Worm (Caenorhabditis elegans) whole organism, young adult: Measurements from ENCODE around the gene pyc-1.

Source experiments
- B0019.2 ChIP-seq: fragments of 200-800 bp; sonication (Bioruptor generic); conservative IDR thresholded peaks from 2 replicates; pipeline ENCODE4 v1.3.6; 2022; ENCODE audit warnings: missing genetic modification reagents, missing genetic modification characterization, missing compliant biosample characterization
- B0035.1 ChIP-seq: sonication (generic microtip); optimal IDR thresholded peaks from 2 replicates; lab custom pipeline; 2016; ENCODE audit warnings: missing genetic modification characterization, mild to moderate bottlenecking, missing compliant biosample characterization, missing genotype, missing genetic modification reagents
- B0261.1 ChIP-seq: sonication (generic microtip); optimal IDR thresholded peaks from 2 replicates; lab custom pipeline; 2016; ENCODE audit warnings: mild to moderate bottlenecking, missing genetic modification characterization, moderate library complexity, missing compliant biosample characterization
- F39B2.1 ChIP-seq: fragments of 200-800 bp; sonication (Bioruptor generic); IDR thresholded peaks from 2 replicates; pipeline ENCODE4 v1.3.6; 2022; ENCODE audit warnings: missing genetic modification reagents, missing genetic modification characterization, missing compliant biosample characterization
- F52B5.7 ChIP-seq: sonication (generic microtip); optimal IDR thresholded peaks from 2 replicates; lab custom pipeline; 2016; ENCODE audit warnings: mild to moderate bottlenecking, missing genetic modification characterization, missing compliant biosample characterization
- F57C9.4 ChIP-seq: sonication (generic microtip); optimal IDR thresholded peaks from 2 replicates; lab custom pipeline; 2017; ENCODE audit warnings: mild to moderate bottlenecking, missing genetic modification characterization, missing compliant biosample characterization
- K11D2.4 ChIP-seq: fragments of 200-800 bp; sonication (Bioruptor generic); IDR thresholded peaks from 2 replicates; pipeline ENCODE4 v1.3.6; 2022; ENCODE audit warnings: missing genetic modification reagents, missing genetic modification characterization, missing compliant biosample characterization
- K12H6.12 ChIP-seq: fragments of 200-800 bp; sonication (Bioruptor generic); optimal IDR thresholded peaks from 2 replicates; lab custom pipeline; 2018; ENCODE audit warnings: mild to moderate bottlenecking, missing genetic modification characterization, missing compliant biosample characterization
- Y67H2A.10 ChIP-seq: fragments of 200-800 bp; sonication (Bioruptor generic); conservative IDR thresholded peaks from 2 replicates; pipeline ENCODE4 v1.3.6; 2022; ENCODE audit warnings: missing genetic modification reagents, missing genetic modification characterization, missing compliant biosample characterization
- Y79H2A.3 ChIP-seq: fragments of 200-800 bp; sonication (Bioruptor generic); conservative IDR thresholded peaks from 2 replicates; pipeline ENCODE4 v1.3.6; 2022; ENCODE audit warnings: missing genetic modification reagents, missing genetic modification characterization, missing compliant biosample characterization
- ZK185.1 ChIP-seq: sonication (generic microtip); optimal IDR thresholded peaks from 2 replicates; lab custom pipeline; 2016; ENCODE audit warnings: mild to moderate bottlenecking, missing genetic modification characterization, missing compliant biosample characterization; ENCODE audit not compliant: poor library complexity, severe bottlenecking
- akir-1 ChIP-seq: fragments of 200-800 bp; sonication (Bioruptor generic); optimal IDR thresholded peaks from 2 replicates; lab custom pipeline; 2018; ENCODE audit warnings: mild to moderate bottlenecking, missing genetic modification characterization, moderate library complexity, missing compliant biosample characterization
- aptf-2 ChIP-seq: fragments of 200-800 bp; sonication (Bioruptor generic); conservative IDR thresholded peaks from 2 replicates; pipeline ENCODE4 v1.3.6; 2022; ENCODE audit warnings: missing genetic modification reagents, missing genetic modification characterization, missing compliant biosample characterization
- aptf-3 ChIP-seq: fragments of 200-800 bp; sonication (Bioruptor generic); IDR thresholded peaks from 2 replicates; pipeline ENCODE4 v1.3.6; 2022; ENCODE audit warnings: missing genetic modification characterization, missing compliant biosample characterization
- attf-5 ChIP-seq: fragments of 200-800 bp; sonication (Bioruptor generic); optimal IDR thresholded peaks from 2 replicates; lab custom pipeline; 2018; ENCODE audit warnings: mild to moderate bottlenecking, missing genetic modification characterization, missing compliant biosample characterization
- ceh-27 ChIP-seq: fragments of 200-800 bp; sonication (Bioruptor generic); optimal IDR thresholded peaks from 2 replicates; lab custom pipeline; 2018; ENCODE audit warnings: mild to moderate bottlenecking, missing genetic modification characterization, moderate library complexity, missing compliant biosample characterization
- ceh-40 ChIP-seq: fragments of 200-800 bp; sonication (Bioruptor generic); IDR thresholded peaks from 2 replicates; pipeline ENCODE4 v1.3.6; 2022; ENCODE audit warnings: missing genetic modification characterization, missing compliant biosample characterization
- ceh-79 ChIP-seq: sonication (generic microtip); optimal IDR thresholded peaks from 2 replicates; lab custom pipeline; 2017; ENCODE audit warnings: mild to moderate bottlenecking, missing genetic modification characterization, missing compliant biosample characterization
- ekl-4 ChIP-seq: fragments of 200-800 bp; sonication (Bioruptor generic); IDR thresholded peaks from 2 replicates; pipeline ENCODE4 v1.3.6; 2022; ENCODE audit warnings: missing genetic modification reagents, missing genetic modification characterization, missing compliant biosample characterization
- hmg-1.2 ChIP-seq: fragments of 200-800 bp; sonication (Bioruptor generic); IDR thresholded peaks from 2 replicates; pipeline ENCODE4 v1.3.6; 2022; ENCODE audit warnings: missing genetic modification reagents, missing genetic modification characterization, missing compliant biosample characterization
- hrde-1 ChIP-seq: sonication (generic microtip); optimal IDR thresholded peaks from 2 replicates; lab custom pipeline; 2016; ENCODE audit warnings: missing genetic modification characterization, mild to moderate bottlenecking, missing compliant biosample characterization, moderate library complexity, missing genotype, missing genetic modification reagents, borderline replicate concordance
- let-607 ChIP-seq, 2 experiments: fragments of 200-800 bp in 1 of 2; sonication (Bioruptor generic) in 1 of 2; sonication (generic microtip) in 1 of 2; optimal IDR thresholded peaks; 2 replicates each; lab custom pipeline; 2016 to 2018; ENCODE audit warnings: mild to moderate bottlenecking in 2 of 2, missing compliant biosample characterization in 2 of 2, missing genetic modification characterization in 2 of 2, moderate library complexity in 2 of 2, missing genotype in 1 of 2
- lin-26 ChIP-seq: fragments of 200-800 bp; sonication (Bioruptor generic); IDR thresholded peaks from 2 replicates; pipeline ENCODE4 v1.3.6; 2022; ENCODE audit warnings: missing genetic modification reagents, missing genetic modification characterization, missing compliant biosample characterization
- lin-35 ChIP-seq, 3 experiments: fragments of 150-350 bp in 2 of 3; sonication (generic microtip) in 1 of 3; optimal IDR thresholded peaks; 2 replicates each; lab custom pipeline; 2014 to 2018; ENCODE audit warnings: missing biosample characterization in 3 of 3, missing genetic modification characterization in 3 of 3, missing genetic modification reagents in 3 of 3
- madf-3 ChIP-seq: fragments of 200-800 bp; sonication (Bioruptor generic); IDR thresholded peaks from 2 replicates; pipeline ENCODE4 v1.3.6; 2022; ENCODE audit warnings: missing genetic modification reagents, missing genetic modification characterization, missing compliant biosample characterization
- mel-28 ChIP-seq: sonication (generic microtip); optimal IDR thresholded peaks from 2 replicates; lab custom pipeline; 2016; ENCODE audit warnings: borderline replicate concordance, mild to moderate bottlenecking, missing genetic modification characterization, missing compliant biosample characterization
- nfya-1 ChIP-seq: sonication (generic microtip); optimal IDR thresholded peaks from 2 replicates; lab custom pipeline; 2017; ENCODE audit warnings: antibody characterized with exemption, missing compliant biosample characterization, missing genetic modification characterization, borderline replicate concordance; ENCODE audit not compliant: insufficient read depth
- nfya-2 ChIP-seq: fragments of 200-800 bp; sonication (Bioruptor generic); IDR thresholded peaks from 2 replicates; pipeline ENCODE4 v1.3.6; 2022; ENCODE audit warnings: missing genetic modification reagents, missing genetic modification characterization, missing compliant biosample characterization
- nhr-120 ChIP-seq: fragments of 200-800 bp; sonication (Bioruptor generic); IDR thresholded peaks from 2 replicates; pipeline ENCODE4 v1.3.6; 2022; ENCODE audit warnings: missing genetic modification characterization, missing compliant biosample characterization
- nhr-80 ChIP-seq: sonication (generic microtip); optimal IDR thresholded peaks from 2 replicates; lab custom pipeline; 2016; ENCODE audit warnings: missing genetic modification characterization, missing compliant biosample characterization
- pbrm-1 ChIP-seq: fragments of 200-800 bp; sonication (Bioruptor generic); IDR thresholded peaks from 2 replicates; pipeline ENCODE4 v1.3.6; 2022; ENCODE audit warnings: missing genetic modification reagents, missing genetic modification characterization, missing compliant biosample characterization
- rpc-1 ChIP-seq, 2 experiments: fragments of 150-350 bp in 1 of 2; sonication (generic microtip) in 1 of 2; optimal IDR thresholded peaks; 2 replicates each; lab custom pipeline; 2014 to 2018; ENCODE audit warnings: missing biosample characterization in 1 of 2, missing genetic modification characterization in 1 of 2, missing genetic modification reagents in 1 of 2, missing genotype in 1 of 2
- sea-2 ChIP-seq: fragments of 200-800 bp; sonication (Bioruptor generic); IDR thresholded peaks from 2 replicates; pipeline ENCODE4 v1.3.6; 2022; ENCODE audit warnings: missing genetic modification characterization, missing compliant biosample characterization
- snpc-3.4 ChIP-seq: sonication (generic microtip); optimal IDR thresholded peaks from 2 replicates; lab custom pipeline; 2017; ENCODE audit warnings: missing genetic modification characterization, mild to moderate bottlenecking, missing compliant biosample characterization, antibody characterized with exemption, moderate library complexity, missing genotype, missing genetic modification reagents
- sptf-2 ChIP-seq: fragments of 200-800 bp; sonication (Bioruptor generic); optimal IDR thresholded peaks from 2 replicates; lab custom pipeline; 2018; ENCODE audit warnings: mild to moderate bottlenecking, missing genetic modification characterization, missing compliant biosample characterization
- tbp1 ChIP-seq: fragments of 200-800 bp; sonication (Bioruptor generic); optimal IDR thresholded peaks from 2 replicates; lab custom pipeline; 2018; ENCODE audit warnings: mild to moderate bottlenecking, missing genetic modification characterization, missing compliant biosample characterization
- unc-130 ChIP-seq: sonication (generic microtip); optimal IDR thresholded peaks from 2 replicates; lab custom pipeline; 2016; ENCODE audit warnings: missing genetic modification reagents, missing genetic modification characterization, missing compliant biosample characterization
- xnd-1 ChIP-seq: sonication (generic microtip); optimal IDR thresholded peaks from 2 replicates; lab custom pipeline; 2016; ENCODE audit warnings: missing genotype, missing genetic modification reagents, missing genetic modification characterization, missing compliant biosample characterization
- ztf-25 ChIP-seq: fragments of 200-800 bp; sonication (Bioruptor generic); IDR thresholded peaks from 2 replicates; pipeline ENCODE4 v1.3.6; 2022; ENCODE audit warnings: missing genetic modification reagents, missing genetic modification characterization, missing compliant biosample characterization
- ztf-6 ChIP-seq: fragments of 200-800 bp; sonication (Bioruptor generic); IDR thresholded peaks from 2 replicates; pipeline ENCODE4 v1.3.6; 2022; ENCODE audit warnings: missing genetic modification reagents, missing genetic modification characterization, missing compliant biosample characterization

The pyc-1 gene

ce11 chrV:11799252-11799822 lies 23.0 kb downstream of the pyc-1 start (continued):
- TF ChIP-seq madf-3 (GFP tag; lab: Robert Waterston, UW) (0 out of 2 replicates have a peak, but pooled peaks have one; percentile 19), nhr-80 (tag; lab: Kevin White, UChicago) (no peak)

- TF ChIP-seq sea-2 (GFP tag; lab: Robert Waterston, UW) (no peak), K11D2.4 (GFP tag; lab: Robert Waterston, UW) (0 out of 2 replicates have a peak, but pooled peaks have one; percentile 12)
These were observed 24.0 kb downstream of the pyc-1 start for ce11 chrV:11798320-11798719.

ce11 chrV:11797272-11797855 lies 25.0 kb downstream of the pyc-1 start:
- TF ChIP-seq hmg-1.2 (no peak), ekl-4 (GFP tag; lab: Robert Waterston, UW) (no peak), nfya-2 (no peak), unc-130 (GFP tag; lab: Kevin White, UChicago) (no peak), sptf-2 (GFP tag; lab: Kevin White, UChicago) (no peak), ztf-6 (GFP tag; lab: Robert Waterston, UW) (no peak), tbp1 (GFP tag; lab: Kevin White, UChicago) (no peak), xnd-1 (tag; lab: Kevin White, UChicago) (no peak), hrde-1 (no peak), ceh-27 (GFP tag; lab: Kevin White, UChicago) (no peak), lin-26 (no peak), mel-28 (tag; lab: Kevin White, UChicago) (no peak)

- TF ChIP-seq F57C9.4 (no peak), pbrm-1 (no peak), nfya-1 (tag; lab: Kevin White, UChicago) (no peak), Y79H2A.3 (no peak), rpc-1 (optimal IDR thresholded peaks at IDR 0.05; lab: Kevin White, UChicago) (no peak), rpc-1 (tag; optimal IDR thresholded peaks at IDR 0.05; lab: Kevin White, UChicago) (no peak), ztf-25 (GFP tag; lab: Robert Waterston, UW) (no peak), unc-130 (GFP tag; lab: Kevin White, UChicago) (no peak), snpc-3.4 (tag; lab: Kevin White, UChicago) (no peak), F52B5.7 (no peak), Y67H2A.10 (GFP tag; lab: Robert Waterston, UW) (no peak), B0019.2 (GFP tag; lab: Robert Waterston, UW) (no peak), B0035.1 (tag; lab: Kevin White, UChicago) (no peak), aptf-2 (GFP tag; lab: Robert Waterston, UW) (no peak)
These were observed 26.0 kb downstream of the pyc-1 start for ce11 chrV:11796343-11796742.

- TF ChIP-seq ceh-79 (no peak), let-607 (tag; optimal IDR thresholded peaks at IDR 0.05; lab: Kevin White, UChicago) (no peak), mel-28 (tag; lab: Kevin White, UChicago) (no peak), ZK185.1 (tag; lab: Kevin White, UChicago) (no peak), xnd-1 (tag; lab: Kevin White, UChicago) (no peak), nhr-120 (GFP tag; lab: Robert Waterston, UW) (no peak), attf-5 (GFP tag; lab: Kevin White, UChicago) (no peak), lin-35 (GFP tag; optimal IDR thresholded peaks at IDR 0.05; lab: Kevin White, UChicago) (no peak), akir-1 (GFP tag; lab: Kevin White, UChicago) (no peak), ceh-27 (GFP tag; lab: Kevin White, UChicago) (no peak), F39B2.1 (no peak), B0261.1 (no peak), K12H6.12 (tag; lab: Kevin White, UChicago) (no peak), aptf-3 (GFP tag; lab: Robert Waterston, UW) (no peak), madf-3 (GFP tag; lab: Robert Waterston, UW) (no peak), ceh-40 (GFP tag; lab: Robert Waterston, UW) (no peak)
These were observed 27.0 kb downstream of the pyc-1 start for ce11 chrV:11795352-11795751.
